Fruit fly (Drosophila melanogaster): ENCODE results near the gene Rac1.
A peak's percentile ranks its signal among the peaks of the same experiment; 100 is the strongest.

The Rac1 gene

DNA sequence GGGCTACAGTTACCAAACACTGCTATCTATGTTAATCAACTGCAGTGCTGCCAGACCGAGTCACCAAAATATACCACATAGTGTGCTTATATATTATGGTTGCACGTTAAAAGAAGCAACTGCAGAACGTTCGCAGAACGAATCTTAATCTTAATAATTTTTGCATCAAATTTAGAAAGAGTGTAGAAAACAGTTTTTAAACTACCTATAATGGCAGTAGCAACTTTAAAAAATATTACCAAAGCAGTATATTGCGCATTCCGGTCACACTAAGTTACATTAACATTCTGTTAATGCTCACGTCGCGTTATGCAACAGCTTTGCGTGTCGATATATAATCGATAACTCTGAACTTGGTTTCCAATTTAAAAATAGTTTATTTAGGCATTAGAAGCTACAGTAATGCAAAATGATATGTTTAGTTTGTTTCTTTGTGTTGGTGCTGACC lies 39.7 kb upstream of the Rac1 start, which contains the start of gene indra (continued):
- TF ChIP-seq CG13775 (GFP tag; optimal IDR thresholded peaks at IDR 0.05) (peak; percentile 67), sima (GFP tag; optimal IDR thresholded peaks at IDR 0.05) (no peak), Antp (GFP tag; optimal IDR thresholded peaks at IDR 0.05) (peak; percentile 61), CG16863 (GFP tag; optimal IDR thresholded peaks at IDR 0.05) (peak; percentile 20), danr (GFP tag; IDR thresholded peaks at IDR 0.05) (0 out of 2 replicates have a peak, but pooled peaks have one; percentile 46), grau (tag; optimal IDR thresholded peaks at IDR 0.05) (peak; percentile 70), CG7987 (GFP tag; optimal IDR thresholded peaks at IDR 0.05) (no peak), fd3F (GFP tag; optimal IDR thresholded peaks at IDR 0.05) (peak; percentile 11), bigmax (GFP tag; optimal IDR thresholded peaks at IDR 0.05) (no peak), CG10462 (GFP tag; optimal IDR thresholded peaks at IDR 0.05) (peak; percentile 36), CrebB (tag; optimal IDR thresholded peaks at IDR 0.05) (peak; percentile 10), CG9727 (GFP tag; optimal IDR thresholded peaks at IDR 0.05) (peak; percentile 51), CG11560 (tag; IDR thresholded peaks at IDR 0.05) (peak; percentile 56; the same call in 2 of the 3 replicates), her (GFP tag; optimal IDR thresholded peaks at IDR 0.05) (peak; percentile 8), CG10267 (tag; optimal IDR thresholded peaks at IDR 0.05) (peak; percentile 77), CG9215 (GFP tag; IDR thresholded peaks at IDR 0.05) (peak; percentile 55; the same call in 1 of the 2 replicates), vfl (GFP tag; optimal IDR thresholded peaks at IDR 0.05) (peak; percentile 13), TFAM (GFP tag; optimal IDR thresholded peaks at IDR 0.05) (no peak), Dbx (GFP tag; IDR thresholded peaks at IDR 0.05) (peak; percentile 46; the same call in 1 of the 3 replicates), Drgx (GFP tag; IDR thresholded peaks at IDR 0.05) (no peak), twi (tag; optimal IDR thresholded peaks at IDR 0.05) (peak; percentile 47), CG34224 (GFP tag; IDR thresholded peaks at IDR 0.05; ENCODE audit: partially characterized antibody) (peak; percentile 37; the same call in 1 of the 3 replicates), dan (GFP tag; IDR thresholded peaks at IDR 0.05) (no peak), CG8359 (GFP tag; optimal IDR thresholded peaks at IDR 0.05; ENCODE audit: borderline replicate concordance) (no peak), Med (GFP tag) (peak; percentile 93), CG12104 (GFP tag; optimal IDR thresholded peaks at IDR 0.05) (peak; percentile 49), nerfin-2 (GFP tag; IDR thresholded peaks at IDR 0.05; ENCODE audit: partially characterized antibody) (no peak), sd (tag; optimal IDR thresholded peaks at IDR 0.05) (no peak), CG10543 (GFP tag; optimal IDR thresholded peaks at IDR 0.05) (peak; percentile 44), gem (tag; optimal IDR thresholded peaks at IDR 0.05) (peak; percentile 73), repo (GFP tag; optimal IDR thresholded peaks at IDR 0.05) (peak; percentile 12), CG10979 (tag; optimal IDR thresholded peaks at IDR 0.05) (peak; percentile 21), CG4820 (GFP tag; optimal IDR thresholded peaks at IDR 0.05) (peak; percentile 36), CG12942 (GFP tag; optimal IDR thresholded peaks at IDR 0.05) (peak; percentile 36), E2f2 (GFP tag; IDR thresholded peaks at IDR 0.05) (peak; percentile 77), CG13296 (GFP tag; optimal IDR thresholded peaks at IDR 0.05) (no peak), CG6765 (GFP tag; optimal IDR thresholded peaks at IDR 0.05) (no peak), dpn (GFP tag; optimal IDR thresholded peaks at IDR 0.05) (peak; percentile 65 to 66), Sin3A (optimal IDR thresholded peaks at IDR 0.05) (peak; percentile 81), Hr51 (GFP tag; optimal IDR thresholded peaks at IDR 0.05) (peak in 1 of 2 experiments; percentile 49), unpg (GFP tag; optimal IDR thresholded peaks at IDR 0.05) (peak; percentile 56), sim (GFP tag; IDR thresholded peaks at IDR 0.05) (no peak), CG8944 (GFP tag; optimal IDR thresholded peaks at IDR 0.05) (peak; percentile 56), psq (GFP tag; optimal IDR thresholded peaks at IDR 0.05) (no peak), chm (GFP tag; IDR thresholded peaks at IDR 0.05) (0 out of 2 replicates have a peak, but pooled peaks have one; percentile 29), CG10654 (GFP tag; optimal IDR thresholded peaks at IDR 0.05) (peak; percentile 48), Fer1 (GFP tag; optimal IDR thresholded peaks at IDR 0.05) (peak; percentile 44), unc-4 (GFP tag; IDR thresholded peaks at IDR 0.05; ENCODE audit: partially characterized antibody) (peak; percentile 58; the same call in 1 of the 2 replicates), caup (GFP tag; optimal IDR thresholded peaks at IDR 0.05; ENCODE audit: severe bottlenecking) (peak; percentile 24), CG18011 (GFP tag; optimal IDR thresholded peaks at IDR 0.05) (peak; percentile 78)

All from whole organism, embryonic.